Worm (Caenorhabditis elegans) whole organism, midembryonic: ENCODE results near the gene hrg-2.

Experiments used
- T22C8.4 ChIP-seq: fragments of 200-800 bp; sonication (Bioruptor generic); IDR thresholded peaks from 2 replicates; pipeline ENCODE4 v1.3.6; 2022; ENCODE audit warnings: missing genetic modification characterization, missing compliant biosample characterization
- cog-1 ChIP-seq: sonication (generic microtip); optimal IDR thresholded peaks from 2 replicates; lab custom pipeline; 2016; ENCODE audit warnings: missing genetic modification characterization, missing compliant biosample characterization
- flt-1 ChIP-seq: fragments of 200-800 bp; sonication (Bioruptor generic); IDR thresholded peaks from 2 replicates; pipeline ENCODE4 v1.3.6; 2022; ENCODE audit warnings: missing genetic modification characterization, missing compliant biosample characterization
- klf-2 ChIP-seq: fragments of 200-800 bp; sonication (Bioruptor generic); conservative IDR thresholded peaks from 2 replicates; pipeline ENCODE4 v1.3.6; 2022; ENCODE audit warnings: missing genetic modification reagents, missing genetic modification characterization, missing compliant biosample characterization
- ref-1 ChIP-seq: fragments of 200-800 bp; sonication (Bioruptor generic); conservative IDR thresholded peaks from 2 replicates; pipeline ENCODE4 v1.3.6; 2022; ENCODE audit warnings: missing genetic modification reagents, missing genetic modification characterization, missing compliant biosample characterization
- ztf-23 ChIP-seq: fragments of 200-800 bp; sonication (Bioruptor generic); IDR thresholded peaks from 2 replicates; pipeline ENCODE4 v1.3.6; 2022; ENCODE audit warnings: missing genetic modification reagents, missing genetic modification characterization, missing compliant biosample characterization
- ztf-29 ChIP-seq: fragments of 200-800 bp; sonication (Bioruptor generic); IDR thresholded peaks from 2 replicates; pipeline ENCODE4 v1.3.6; 2022; ENCODE audit warnings: missing genetic modification reagents, missing genetic modification characterization, missing compliant biosample characterization

ce11 chrV:12450441-12450840 is 40.1 kb upstream of the hrg-2 start, which contains the start of gene F28C1.1:
- TF ChIP-seq flt-1 = no peak
- no peak for TF ChIP-seq T22C8.4 (GFP tag; lab: Robert Waterston, UW)
- TF ChIP-seq ztf-29 (GFP tag; lab: Robert Waterston, UW) = no peak
- TF ChIP-seq cog-1 (tag; lab: Kevin White, UChicago) = no peak
- TF ChIP-seq ztf-23 (GFP tag; lab: Robert Waterston, UW) = no peak
- TF ChIP-seq klf-2 (GFP tag; lab: Robert Waterston, UW) = no peak
- TF ChIP-seq ref-1 (GFP tag; lab: Robert Waterston, UW) = no peak
